Worm (Caenorhabditis elegans) whole organism, young adult: Measurements from ENCODE around the gene T06E8.2.

ENCODE experiments used
- hmg-20 ChIP-seq: fragments of 200-800 bp; sonication (Bioruptor generic); IDR thresholded peaks from 2 replicates; pipeline ENCODE4 v1.3.6; 2022; ENCODE audit warnings: missing genetic modification reagents, missing genetic modification characterization, missing compliant biosample characterization
- mcd-1 ChIP-seq: fragments of 200-800 bp; sonication (Bioruptor generic); IDR thresholded peaks from 2 replicates; pipeline ENCODE4 v1.3.6; 2022; ENCODE audit warnings: missing genetic modification reagents, missing genetic modification characterization, missing compliant biosample characterization
- nhr-90 ChIP-seq: sonication (generic microtip); optimal IDR thresholded peaks from 2 replicates; lab custom pipeline; 2016; ENCODE audit warnings: missing genotype, mild to moderate bottlenecking, missing genetic modification characterization, missing compliant biosample characterization
- ztf-18 ChIP-seq: sonication (generic microtip); optimal IDR thresholded peaks from 2 replicates; lab custom pipeline; 2016; ENCODE audit warnings: missing genotype, mild to moderate bottlenecking, missing genetic modification characterization, missing compliant biosample characterization

DNA sequence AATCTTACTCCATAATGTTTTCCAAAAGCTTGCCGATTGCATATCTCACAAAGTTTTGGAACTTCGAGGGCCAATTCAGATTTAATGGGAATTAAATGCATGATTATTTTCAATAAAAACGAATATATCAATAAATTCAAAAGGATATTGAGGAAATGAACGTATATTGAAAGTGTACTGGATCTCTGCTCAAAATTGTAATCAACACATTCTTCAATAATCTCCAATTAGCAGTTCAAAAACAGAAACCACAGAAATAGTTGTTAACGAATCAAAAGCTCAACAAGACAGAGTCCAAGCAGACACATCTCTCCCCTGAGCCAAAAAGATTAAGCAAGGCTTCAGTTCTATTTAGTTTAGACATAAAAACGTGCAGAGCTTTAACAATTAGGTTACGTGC lies 34.3 kb upstream of the T06E8.2 start, which contains the start of gene nhr-192:
- TF ChIP-seq hmg-20 (GFP tag; lab: Robert Waterston, UW) (no peak), nhr-90 (tag; lab: Kevin White, UChicago) (no peak), mcd-1 (GFP tag; lab: Robert Waterston, UW) (no peak), ztf-18 (no peak)
